Worm (Caenorhabditis elegans) whole organism, early embryonic: ENCODE measurements around the gene T26A8.3.

Experiments
- B0310.2 ChIP-seq: sonication (generic microtip); optimal IDR thresholded peaks from 2 replicates; lab custom pipeline; 2016; ENCODE audit warnings: mild to moderate bottlenecking, missing genetic modification characterization, missing compliant biosample characterization
- F13C5.2 ChIP-seq: sonication (generic microtip); optimal IDR thresholded peaks from 2 replicates; lab custom pipeline; 2017; ENCODE audit warnings: mild to moderate bottlenecking, missing genetic modification characterization, inconsistent platforms, missing compliant biosample characterization
- aly-1 ChIP-seq: sonication (generic microtip); optimal IDR thresholded peaks from 2 replicates; lab custom pipeline; 2016; ENCODE audit warnings: missing genetic modification characterization, missing compliant biosample characterization
- ama-1 ChIP-seq: fragments of 150-350 bp; optimal IDR thresholded peaks from 2 replicates; lab custom pipeline; 2014
- ceh-13 ChIP-seq: fragments of 200-800 bp; sonication (Bioruptor generic); optimal IDR thresholded peaks from 2 replicates; lab custom pipeline; 2018; ENCODE audit warnings: mild to moderate bottlenecking, missing genetic modification characterization, missing compliant biosample characterization
- ceh-36 ChIP-seq: sonication (generic microtip); optimal IDR thresholded peaks from 2 replicates; lab custom pipeline; 2016; ENCODE audit warnings: missing genetic modification characterization, inconsistent platforms, missing compliant biosample characterization
- ets-7 ChIP-seq: sonication (generic microtip); optimal IDR thresholded peaks from 2 replicates; lab custom pipeline; 2016; ENCODE audit warnings: missing genotype, missing genetic modification characterization, missing compliant biosample characterization
- flt-1 ChIP-seq: fragments of 200-800 bp; sonication (Bioruptor generic); IDR thresholded peaks from 2 replicates; pipeline ENCODE4 v1.3.6; 2022; ENCODE audit warnings: missing genetic modification characterization, missing compliant biosample characterization
- hmbx-1 ChIP-seq: sonication (generic microtip); optimal IDR thresholded peaks from 2 replicates; lab custom pipeline; 2016; ENCODE audit warnings: mild to moderate bottlenecking, missing genetic modification characterization, missing compliant biosample characterization
- hmg-4 ChIP-seq: fragments of 200-800 bp; sonication (Bioruptor generic); optimal IDR thresholded peaks from 2 replicates; lab custom pipeline; 2018; ENCODE audit warnings: mild to moderate bottlenecking, missing genetic modification characterization, missing compliant biosample characterization
- hnd-1 ChIP-seq: sonication (generic microtip); optimal IDR thresholded peaks from 2 replicates; lab custom pipeline; 2016; ENCODE audit warnings: missing genetic modification characterization, missing compliant biosample characterization
- pes-1 ChIP-seq: fragments of 200-800 bp; sonication (Bioruptor generic); IDR thresholded peaks from 2 replicates; pipeline ENCODE4 v1.3.6; 2022; ENCODE audit warnings: missing genetic modification reagents, missing genetic modification characterization, missing compliant biosample characterization
- scrt-1 ChIP-seq: fragments of 200-800 bp; sonication (Bioruptor generic); IDR thresholded peaks from 2 replicates; pipeline ENCODE4 v1.3.6; 2022; ENCODE audit warnings: missing genetic modification characterization, missing compliant biosample characterization
- sea-1 ChIP-seq: fragments of 200-800 bp; sonication (Bioruptor generic); conservative IDR thresholded peaks from 2 replicates; pipeline ENCODE4 v1.3.6; 2022; ENCODE audit warnings: missing genetic modification characterization, missing compliant biosample characterization
- tbx-11 ChIP-seq: fragments of 200-800 bp; sonication (Bioruptor generic); IDR thresholded peaks from 2 replicates; pipeline ENCODE4 v1.3.6; 2022; ENCODE audit warnings: missing genetic modification characterization, missing compliant biosample characterization
- tbx-37 ChIP-seq: fragments of 200-800 bp; sonication (Bioruptor generic); conservative IDR thresholded peaks from 2 replicates; pipeline ENCODE4 v1.3.6; 2022; ENCODE audit warnings: missing genetic modification reagents, missing genetic modification characterization, missing compliant biosample characterization
- tra-4 ChIP-seq: sonication (generic microtip); optimal IDR thresholded peaks from 2 replicates; lab custom pipeline; 2017; ENCODE audit warnings: missing genetic modification characterization, missing compliant biosample characterization

T26A8.3 gene

DNA sequence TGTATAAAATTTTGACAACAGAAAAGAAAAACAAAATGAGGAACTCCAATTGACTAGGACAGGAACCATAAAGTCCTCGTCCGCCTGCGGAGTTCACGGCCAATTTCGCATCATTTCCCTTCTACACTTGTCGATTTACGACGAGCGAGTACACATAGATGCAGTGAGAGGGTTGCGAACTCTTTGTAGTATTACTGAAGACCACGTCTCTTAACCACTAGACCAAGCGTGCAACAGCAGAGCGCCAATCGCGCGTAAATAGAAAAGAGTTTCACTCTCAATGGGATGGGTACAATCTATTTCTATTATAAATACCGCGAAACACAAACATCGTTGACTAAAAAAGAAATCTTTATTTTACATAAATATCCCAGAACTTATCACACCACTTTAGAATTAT is 51.1 kb downstream of the T26A8.3 start:
- TF ChIP-seq tbx-11 (peak; percentile 88), aly-1 (peak; percentile 91), sea-1 (peak; percentile 92), ama-1 (lab: Kevin White, UChicago) (no peak), F13C5.2 (tag; lab: Kevin White, UChicago) (peak; percentile 92), B0310.2 (tag; lab: Kevin White, UChicago) (peak; percentile 85), tbx-37 (GFP tag; lab: Robert Waterston, UW) (peak; percentile 94), scrt-1 (GFP tag; lab: Robert Waterston, UW) (peak; percentile 93), hnd-1 (tag; lab: Kevin White, UChicago) (peak; percentile 82), hmbx-1 (tag; lab: Kevin White, UChicago) (peak; percentile 88), hmg-4 (GFP tag; lab: Kevin White, UChicago) (peak; percentile 96), flt-1 (GFP tag; lab: Robert Waterston, UW) (peak; percentile 94), ceh-13 (GFP tag; lab: Kevin White, UChicago) (peak; percentile 82), ceh-36 (tag; lab: Kevin White, UChicago) (peak; percentile 91), pes-1 (peak; percentile 94), tra-4 (tag; lab: Kevin White, UChicago) (peak; percentile 84), ets-7 (tag; lab: Kevin White, UChicago) (peak; percentile 75)
